Fruit fly (Drosophila melanogaster) whole organism, embryonic: ENCODE results near the gene CG14439.

Experiments
- B-H1 ChIP-seq: fragments of 200-800 bp; sonication (Bioruptor generic); IDR thresholded peaks from 3 replicates; pipeline ENCODE4 v1.3.6; 2022; ENCODE audit warnings: missing biosample characterization, missing genetic modification characterization
- B-H2 ChIP-seq: fragments of 200-800 bp; sonication (Bioruptor generic); optimal IDR thresholded peaks from 2 replicates; lab custom pipeline; 2018; ENCODE audit warnings: missing biosample characterization, mild to moderate bottlenecking, missing genetic modification characterization
- CG10543 ChIP-seq: fragments of 200-800 bp; sonication (Bioruptor generic); optimal IDR thresholded peaks from 3 replicates; lab custom pipeline; 2017; ENCODE audit warnings: missing biosample characterization, mild to moderate bottlenecking, missing genetic modification characterization, moderate library complexity
- CG11456 ChIP-seq: fragments of 200-800 bp; sonication (Bioruptor generic); IDR thresholded peaks from 3 replicates; pipeline ENCODE4 v1.3.6; 2022; ENCODE audit warnings: missing biosample characterization, missing genetic modification characterization
- CG1233 ChIP-seq: fragments of 200-800 bp; sonication (Bioruptor generic); optimal IDR thresholded peaks from 4 replicates; lab custom pipeline; 2018; ENCODE audit warnings: missing biosample characterization, mild to moderate bottlenecking, missing genetic modification characterization
- CG12769 ChIP-seq: fragments of 200-800 bp; sonication (Bioruptor generic); optimal IDR thresholded peaks from 2 replicates; lab custom pipeline; 2019; ENCODE audit warnings: missing biosample characterization, mild to moderate bottlenecking, missing genetic modification characterization, moderate library complexity
- CG14014 ChIP-seq: fragments of 200-800 bp; sonication (Bioruptor generic); IDR thresholded peaks from 2 replicates; pipeline ENCODE4 v1.3.6; 2022; ENCODE audit warnings: missing biosample characterization, missing genetic modification characterization
- CG15479 ChIP-seq: fragments of 200-800 bp; sonication (Bioruptor generic); optimal IDR thresholded peaks from 3 replicates; lab custom pipeline; 2019; ENCODE audit warnings: missing biosample characterization, mild to moderate bottlenecking, missing genetic modification characterization, moderate library complexity
- CG16813 ChIP-seq: fragments of 200-800 bp; sonication (Bioruptor generic); IDR thresholded peaks from 3 replicates; pipeline ENCODE4 v1.3.6; 2022; ENCODE audit warnings: missing biosample characterization, missing genetic modification characterization; ENCODE audit not compliant: partially characterized antibody
- CG31441 ChIP-seq: fragments of 200-800 bp; sonication (Bioruptor generic); IDR thresholded peaks from 2 replicates; pipeline ENCODE4 v1.3.6; 2022; ENCODE audit warnings: missing biosample characterization, missing genetic modification characterization
- CG34422 ChIP-seq: fragments of 200-800 bp; sonication (Bioruptor generic); IDR thresholded peaks from 3 replicates; pipeline ENCODE4 v1.3.6; 2022; ENCODE audit warnings: missing biosample characterization, missing genetic modification characterization
- CG4707 ChIP-seq: fragments of 200-800 bp; sonication (Bioruptor generic); optimal IDR thresholded peaks from 2 replicates; lab custom pipeline; 2018; ENCODE audit warnings: missing biosample characterization, mild to moderate bottlenecking, missing genetic modification characterization, moderate library complexity
- CG5180 ChIP-seq: fragments of 200-800 bp; sonication (Bioruptor generic); optimal IDR thresholded peaks from 3 replicates; lab custom pipeline; 2017; ENCODE audit warnings: missing biosample characterization, missing genetic modification characterization, mild to moderate bottlenecking, moderate library complexity, missing genetic modification reagents
- CG5245 ChIP-seq: fragments of 200-800 bp; sonication (Bioruptor generic); optimal IDR thresholded peaks from 3 replicates; lab custom pipeline; 2016; ENCODE audit warnings: missing biosample characterization, missing genetic modification characterization
- CG6765 ChIP-seq: fragments of 200-800 bp; sonication (Bioruptor generic); optimal IDR thresholded peaks from 3 replicates; lab custom pipeline; 2017; ENCODE audit warnings: missing biosample characterization, mild to moderate bottlenecking, missing genetic modification characterization
- CG7271 ChIP-seq: fragments of 200-800 bp; sonication (Bioruptor generic); optimal IDR thresholded peaks from 2 replicates; lab custom pipeline; 2018; ENCODE audit warnings: missing biosample characterization, mild to moderate bottlenecking, missing genetic modification characterization, moderate library complexity
- CG7556 ChIP-seq: fragments of 200-800 bp; sonication (Bioruptor generic); optimal IDR thresholded peaks from 2 replicates; lab custom pipeline; 2017; ENCODE audit warnings: missing biosample characterization, mild to moderate bottlenecking, missing genetic modification characterization
- CrebB ChIP-seq: fragments of 200-800 bp; sonication (Bioruptor generic); optimal IDR thresholded peaks from 3 replicates; lab custom pipeline; 2018; ENCODE audit warnings: missing biosample characterization, mild to moderate bottlenecking, missing genetic modification characterization
- D ChIP-seq, 2 experiments: fragments of 200-800 bp in 1 of 2; fragments of >200 bp in 1 of 2; sonication (Bioruptor generic) in 1 of 2; optimal IDR thresholded peaks; 2 replicates in 1 of 2; 3 replicates in 1 of 2; lab custom pipeline; 2017; ENCODE audit warnings: mild to moderate bottlenecking in 1 of 2, missing biosample characterization in 1 of 2, missing genetic modification characterization in 1 of 2, missing genetic modification reagents in 1 of 2
- Doc2 ChIP-seq: fragments of 200-800 bp; sonication (Bioruptor generic); IDR thresholded peaks from 2 replicates; pipeline ENCODE4 v1.3.6; 2022; ENCODE audit warnings: missing biosample characterization, missing genetic modification characterization
- MBD-R2 ChIP-seq: fragments of 200-800 bp; sonication (Bioruptor generic); IDR thresholded peaks from 2 replicates; pipeline ENCODE4 v1.3.6; 2022; ENCODE audit warnings: missing biosample characterization, missing genetic modification characterization
- Med ChIP-seq: fragments of 200-800 bp; sonication (Bioruptor generic); peaks from one replicate; lab custom pipeline; 2016; ENCODE audit warnings: missing biosample characterization, missing genetic modification characterization, mild to moderate bottlenecking, inconsistent platforms, moderate library complexity
- Pdp1 ChIP-seq, 2 experiments: fragments of 200-800 bp; sonication (Bioruptor generic); optimal IDR thresholded peaks; 3 replicates each; lab custom pipeline; 2016; ENCODE audit warnings: missing biosample characterization in 2 of 2, missing genetic modification characterization in 2 of 2, mild to moderate bottlenecking in 1 of 2, moderate library complexity in 1 of 2
- Poxn ChIP-seq: fragments of 200-800 bp; sonication (Bioruptor generic); IDR thresholded peaks from 2 replicates; pipeline ENCODE4 v1.3.6; 2022; ENCODE audit warnings: missing biosample characterization, missing genetic modification characterization
- Ravus ChIP-seq: fragments of 200-800 bp; sonication (Bioruptor generic); IDR thresholded peaks from 2 replicates; pipeline ENCODE4 v1.3.6; 2022; ENCODE audit warnings: missing biosample characterization, missing genetic modification characterization
- Rfx ChIP-seq: fragments of 200-800 bp; sonication (Bioruptor generic); IDR thresholded peaks from 2 replicates; pipeline ENCODE4 v1.3.6; 2022; ENCODE audit warnings: missing biosample characterization, missing genetic modification characterization
- Stat92E ChIP-seq, 3 experiments: fragments of >200 bp in 2 of 3; fragments of 200-800 bp in 1 of 3; sonication (Bioruptor generic) in 1 of 3; optimal IDR thresholded peaks; 2 replicates each; lab custom pipeline; 2017 to 2019; ENCODE audit warnings: missing biosample characterization in 3 of 3, missing genetic modification characterization in 3 of 3, mild to moderate bottlenecking in 1 of 3, moderate library complexity in 1 of 3
- al ChIP-seq: fragments of 200-800 bp; sonication (Bioruptor generic); IDR thresholded peaks from 2 replicates; pipeline ENCODE4 v1.3.6; 2022; ENCODE audit warnings: missing biosample characterization, missing genetic modification characterization
- bbx ChIP-seq: fragments of 200-800 bp; sonication (Bioruptor generic); IDR thresholded peaks from 2 replicates; pipeline ENCODE4 v1.3.6; 2022; ENCODE audit warnings: missing biosample characterization, missing genetic modification characterization; ENCODE audit not compliant: partially characterized antibody
- cg ChIP-seq: fragments of 200-800 bp; sonication (Bioruptor generic); optimal IDR thresholded peaks from 3 replicates; lab custom pipeline; 2019; ENCODE audit warnings: missing biosample characterization, mild to moderate bottlenecking, missing genetic modification characterization, moderate library complexity
- chif ChIP-seq, 2 experiments: fragments of 200-800 bp; sonication (Bioruptor generic); optimal IDR thresholded peaks; 3 replicates each; lab custom pipeline; 2016; ENCODE audit warnings: missing biosample characterization in 2 of 2, missing genetic modification characterization in 2 of 2
- chinmo ChIP-seq: fragments of 200-800 bp; sonication (Bioruptor generic); IDR thresholded peaks from 4 replicates; pipeline ENCODE4 v1.3.6; 2022; ENCODE audit warnings: missing biosample characterization, missing genetic modification characterization; ENCODE audit not compliant: partially characterized antibody
- fru ChIP-seq: fragments of >200 bp; optimal IDR thresholded peaks from 2 replicates; lab custom pipeline; 2017
- ham ChIP-seq: fragments of 200-800 bp; sonication (Bioruptor generic); IDR thresholded peaks from 2 replicates; pipeline ENCODE4 v1.3.6; 2022; ENCODE audit warnings: missing biosample characterization, missing genetic modification characterization
- jumu ChIP-seq: fragments of 200-800 bp; sonication (Bioruptor generic); optimal IDR thresholded peaks from 3 replicates; lab custom pipeline; 2016; ENCODE audit warnings: missing biosample characterization, missing genetic modification characterization
- kah ChIP-seq: fragments of 200-800 bp; sonication (Bioruptor generic); optimal IDR thresholded peaks from 2 replicates; lab custom pipeline; 2018; ENCODE audit warnings: missing biosample characterization, mild to moderate bottlenecking, missing genetic modification characterization
- klu ChIP-seq: fragments of 200-800 bp; sonication (Bioruptor generic); IDR thresholded peaks from 2 replicates; pipeline ENCODE4 v1.3.6; 2022; ENCODE audit warnings: missing biosample characterization, missing genetic modification characterization
- onecut ChIP-seq: fragments of 200-800 bp; sonication (Bioruptor generic); IDR thresholded peaks from 2 replicates; pipeline ENCODE4 v1.3.6; 2022; ENCODE audit warnings: missing biosample characterization, missing genetic modification characterization
- org-1 ChIP-seq: fragments of 200-800 bp; sonication (Bioruptor generic); optimal IDR thresholded peaks from 2 replicates; lab custom pipeline; 2017; ENCODE audit warnings: missing biosample characterization, missing genetic modification characterization
- otp ChIP-seq: fragments of 200-800 bp; sonication (Bioruptor generic); IDR thresholded peaks from 3 replicates; pipeline ENCODE4, ENCODE4 v1.3.6; 2022; ENCODE audit warnings: missing biosample characterization, missing genetic modification characterization
- sens ChIP-seq: fragments of 200-800 bp; sonication (Bioruptor generic); peaks from one replicate; lab custom pipeline; 2016; ENCODE audit warnings: missing biosample characterization, missing genetic modification characterization
- wdn ChIP-seq: fragments of 200-800 bp; sonication (Bioruptor generic); IDR thresholded peaks from 2 replicates; pipeline ENCODE4 v1.3.6; 2022; ENCODE audit warnings: missing biosample characterization, missing genetic modification characterization
- zf30C ChIP-seq: fragments of 200-800 bp; sonication (Bioruptor generic); optimal IDR thresholded peaks from 3 replicates; lab custom pipeline; 2018; ENCODE audit warnings: missing biosample characterization, mild to moderate bottlenecking, missing genetic modification characterization

CG14439 gene

DNA sequence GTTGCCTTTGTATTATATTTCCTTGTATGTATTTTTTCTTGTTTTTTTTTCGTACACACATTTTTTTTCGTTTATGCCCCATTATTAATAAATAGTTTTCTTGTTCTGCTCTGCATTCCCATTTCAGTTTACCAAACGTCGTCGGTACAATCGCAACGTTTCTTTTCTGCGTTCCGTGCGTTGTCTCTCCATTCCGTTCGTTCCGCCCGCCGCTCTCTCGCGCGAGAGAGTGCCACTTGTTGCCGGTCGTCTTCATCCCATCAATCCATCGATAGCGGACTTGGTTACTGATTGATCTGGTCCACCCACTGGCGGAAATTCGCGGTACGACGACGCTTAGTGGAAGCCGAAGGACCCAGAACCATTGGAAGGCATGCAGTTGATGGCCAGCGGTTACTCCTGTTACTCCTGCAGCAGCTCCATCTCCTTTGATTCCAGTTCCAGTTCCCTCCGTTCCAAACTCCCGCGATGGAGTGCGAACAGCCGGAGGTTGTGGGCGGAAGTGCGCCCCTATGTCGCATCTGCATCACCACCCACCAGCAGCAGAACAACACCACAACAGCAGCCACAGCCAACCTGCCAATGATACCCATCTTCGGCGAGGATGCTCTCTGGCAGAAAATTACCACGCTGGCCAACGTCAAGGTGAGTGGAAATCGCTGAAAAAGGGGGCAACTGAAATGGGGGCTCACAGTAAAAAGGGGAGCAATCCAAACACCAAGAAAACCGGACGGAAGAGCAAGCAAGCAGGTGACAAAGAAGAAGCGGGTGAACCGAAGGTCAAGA lies 37.9 kb upstream of the CG14439 start (continued):
- TF ChIP-seq MBD-R2 (GFP tag; lab: Robert Waterston, UW) = no peak
- TF ChIP-seq CG5245 (GFP tag; lab: Kevin White, UChicago) = no peak
- no peak for TF ChIP-seq Ravus (GFP tag; lab: Robert Waterston, UW)
- no peak for TF ChIP-seq B-H1 (GFP tag; lab: Robert Waterston, UW)
- no peak for TF ChIP-seq CrebB (tag; lab: Kevin White, UChicago)
- no peak for TF ChIP-seq klu
- no peak for TF ChIP-seq org-1 (GFP tag; lab: Kevin White, UChicago)
- no peak for TF ChIP-seq CG4707 (GFP tag; lab: Kevin White, UChicago)
- no peak for TF ChIP-seq CG7271 (tag; lab: Kevin White, UChicago)
- TF ChIP-seq zf30C (GFP tag; lab: Kevin White, UChicago) = no peak
- peak; percentile 74 for TF ChIP-seq kah (GFP tag; lab: Kevin White, UChicago)
- TF ChIP-seq CG1233 (GFP tag; lab: Kevin White, UChicago) = no peak

DNA sequence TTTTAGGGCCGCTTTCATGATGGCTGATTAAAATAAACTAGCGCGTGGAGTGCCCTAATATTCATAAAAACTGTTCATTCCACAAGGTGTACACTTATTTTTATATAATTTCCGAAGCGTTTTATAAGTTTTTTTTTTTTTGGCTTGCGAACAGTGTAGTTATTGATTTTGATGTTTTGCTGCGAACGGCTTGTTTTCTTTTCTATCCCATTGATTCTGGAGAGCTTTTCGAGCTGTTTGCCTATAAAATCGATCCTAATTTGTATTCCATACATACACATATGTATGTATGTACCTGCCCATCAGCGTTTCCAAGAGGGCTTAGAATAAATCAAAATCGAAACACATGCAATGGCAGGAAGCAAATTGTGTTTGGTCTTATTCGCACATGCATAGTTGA lies 37.1 kb upstream of the CG14439 start:
- TF ChIP-seq Pdp1 (GFP tag; optimal IDR thresholded peaks at IDR 0.05; lab: Kevin White, UChicago) = peak in 1 of 2 experiments; percentile 34
- peak; percentile 63 for TF ChIP-seq onecut (GFP tag; lab: Robert Waterston, UW)
- no peak for TF ChIP-seq chif (GFP tag; optimal IDR thresholded peaks at IDR 0.05; lab: Kevin White, UChicago)
- TF ChIP-seq, all 482 proteins: peak for 2

- TF ChIP-seq CG10543 (GFP tag; lab: Kevin White, UChicago) = peak; percentile 4
- peak; percentile 54 for TF ChIP-seq sens
- peak; percentile 31 for TF ChIP-seq cg
- TF ChIP-seq Stat92E (GFP tag; optimal IDR thresholded peaks at IDR 0.05; lab: Kevin White, UChicago) = peak in 1 of 3 experiments; percentile 48
- peak; percentile 73 for TF ChIP-seq Med (GFP tag; lab: Kevin White, UChicago)
- no peak for TF ChIP-seq CG11456 (GFP tag; lab: Robert Waterston, UW)
- 0 out of 2 replicates have a peak, but pooled peaks have one; percentile 7 for TF ChIP-seq Rfx (GFP tag; lab: Robert Waterston, UW)
- TF ChIP-seq otp (GFP tag; lab: Robert Waterston, UW) = peak; percentile 40; the same call in 1 of the 3 replicates
- TF ChIP-seq chinmo = 0 out of 4 replicates have a peak, but pooled peaks have one; percentile 29
- no peak for TF ChIP-seq Poxn (GFP tag; lab: Robert Waterston, UW)
- TF ChIP-seq B-H2 (GFP tag; lab: Kevin White, UChicago) = no peak
- TF ChIP-seq CG12769 = peak; percentile 25
These were observed 36.7 kb upstream of the CG14439 start for dm6 chrX:6710665-6711064.

DNA sequence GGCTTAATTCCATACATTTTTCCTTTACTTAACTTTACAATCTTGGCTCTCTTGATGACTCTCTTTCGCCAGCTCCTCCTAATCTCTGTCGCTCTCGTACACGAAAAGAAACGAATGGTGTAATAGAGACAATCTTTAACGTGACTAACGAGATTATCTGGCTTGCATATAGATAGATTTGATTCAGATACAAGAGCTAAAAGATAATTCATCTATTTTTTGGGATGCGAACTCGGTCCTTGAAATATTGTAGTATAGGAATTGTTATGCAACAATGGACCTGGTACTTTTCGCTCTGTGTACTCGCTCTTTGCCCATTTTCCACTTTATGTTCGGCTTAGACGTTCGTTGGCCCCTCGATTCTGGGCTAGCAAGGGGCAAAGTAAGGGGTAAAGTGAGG lies 36.0 kb upstream of the CG14439 start:
- TF ChIP-seq CG5180 (GFP tag; lab: Kevin White, UChicago) (peak; percentile 72), fru (lab: Kevin White, UChicago) (no peak), CG15479 (GFP tag; lab: Kevin White, UChicago) (no peak), CG34422 (GFP tag; lab: Robert Waterston, UW) (peak; percentile 55; the same call in 1 of the 3 replicates), cg (no peak), bbx (GFP tag; lab: Robert Waterston, UW) (no peak), ham (GFP tag; lab: Robert Waterston, UW) (no peak), al (GFP tag; lab: Robert Waterston, UW) (peak; percentile 39; the same call in 1 of the 2 replicates), CG7556 (peak; percentile 86), CG14014 (GFP tag; lab: Robert Waterston, UW) (peak; percentile 78), D (optimal IDR thresholded peaks at IDR 0.05; lab: Kevin White, UChicago) (no peak), D (GFP tag; optimal IDR thresholded peaks at IDR 0.05; lab: Kevin White, UChicago) (peak; percentile 70), CG16813 (GFP tag; lab: Robert Waterston, UW) (no peak), Doc2 (no peak), otp (GFP tag; lab: Robert Waterston, UW) (0 out of 3 replicates have a peak, but pooled peaks have one; percentile 56), CG31441 (GFP tag; lab: Robert Waterston, UW) (peak; percentile 84), wdn (peak; percentile 75), CG10543 (GFP tag; lab: Kevin White, UChicago) (peak; percentile 40), jumu (GFP tag; lab: Kevin White, UChicago) (peak; percentile 77), CG6765 (GFP tag; lab: Kevin White, UChicago) (peak; percentile 54)
